Fruit fly (Drosophila melanogaster) whole organism, embryonic: ENCODE results near the gene CG14795.
A peak's percentile ranks its signal among the peaks of the same experiment; 100 is the strongest.

Experiments
- Atf6 ChIP-seq: fragments of 200-800 bp; sonication (Bioruptor generic); IDR thresholded peaks from 2 replicates; pipeline ENCODE4 v1.3.6; 2022; ENCODE audit warnings: missing biosample characterization, missing genetic modification characterization
- Bgb ChIP-seq: fragments of 200-800 bp; sonication (Bioruptor generic); IDR thresholded peaks from 2 replicates; pipeline ENCODE4 v1.3.6; 2022; ENCODE audit warnings: missing biosample characterization, missing genetic modification characterization; ENCODE audit not compliant: partially characterized antibody
- C15 ChIP-seq: fragments of 200-800 bp; sonication (Bioruptor generic); IDR thresholded peaks from 3 replicates; pipeline ENCODE4 v1.3.6; 2022; ENCODE audit warnings: missing biosample characterization, missing genetic modification characterization
- CG10267 ChIP-seq: fragments of 200-800 bp; sonication (Bioruptor generic); optimal IDR thresholded peaks from 2 replicates; lab custom pipeline; 2018; ENCODE audit warnings: missing biosample characterization, mild to moderate bottlenecking, missing genetic modification characterization, moderate library complexity
- CG12659 ChIP-seq: fragments of 200-800 bp; sonication (Bioruptor generic); optimal IDR thresholded peaks from 3 replicates; lab custom pipeline; 2017; ENCODE audit warnings: mild to moderate bottlenecking, missing biosample characterization, missing genetic modification reagents, missing genetic modification characterization
- CG13296 ChIP-seq: fragments of 200-800 bp; sonication (Bioruptor generic); optimal IDR thresholded peaks from 3 replicates; lab custom pipeline; 2018; ENCODE audit warnings: missing biosample characterization, mild to moderate bottlenecking, missing genetic modification characterization
- CG14710 ChIP-seq: fragments of 200-800 bp; sonication (Bioruptor generic); optimal IDR thresholded peaks from 3 replicates; lab custom pipeline; 2019; ENCODE audit warnings: missing biosample characterization, mild to moderate bottlenecking, missing genetic modification characterization, moderate library complexity
- CG14860 ChIP-seq: fragments of 200-800 bp; sonication (Bioruptor generic); IDR thresholded peaks from 3 replicates; pipeline ENCODE4 v1.3.6; 2022; ENCODE audit warnings: missing biosample characterization, missing genetic modification characterization; ENCODE audit not compliant: partially characterized antibody
- CG15601 ChIP-seq: fragments of 200-800 bp; sonication (Bioruptor generic); optimal IDR thresholded peaks from 3 replicates; lab custom pipeline; 2019; ENCODE audit warnings: missing biosample characterization, mild to moderate bottlenecking, missing genetic modification characterization, moderate library complexity
- CG1603 ChIP-seq: fragments of 200-800 bp; sonication (Bioruptor generic); optimal IDR thresholded peaks from 2 replicates; lab custom pipeline; 2019; ENCODE audit warnings: missing biosample characterization, mild to moderate bottlenecking, missing genetic modification characterization, moderate library complexity
- CG16863 ChIP-seq: fragments of 200-800 bp; sonication (Bioruptor generic); optimal IDR thresholded peaks from 3 replicates; lab custom pipeline; 2016; ENCODE audit warnings: missing biosample characterization, missing genetic modification characterization
- CG17829 ChIP-seq: fragments of 200-800 bp; optimal IDR thresholded peaks from 2 replicates; lab custom pipeline; 2019; ENCODE audit warnings: missing biosample characterization, mild to moderate bottlenecking, missing genetic modification characterization, moderate library complexity
- CG18619 ChIP-seq: fragments of 200-800 bp; sonication (Bioruptor generic); optimal IDR thresholded peaks from 3 replicates; lab custom pipeline; 2017; ENCODE audit warnings: missing biosample characterization, mild to moderate bottlenecking, missing genetic modification characterization
- CG31388 ChIP-seq: fragments of 200-800 bp; sonication (Bioruptor generic); optimal IDR thresholded peaks from 2 replicates; lab custom pipeline; 2016; ENCODE audit warnings: missing biosample characterization, missing genetic modification characterization
- CG3726 ChIP-seq: fragments of 200-800 bp; sonication (Bioruptor generic); IDR thresholded peaks from 3 replicates; pipeline ENCODE4, ENCODE4 v1.3.6; 2022; ENCODE audit warnings: missing biosample characterization, missing genetic modification characterization
- CG3847 ChIP-seq: fragments of 200-800 bp; sonication (Bioruptor generic); IDR thresholded peaks from 2 replicates; pipeline ENCODE4 v1.3.6; 2022; ENCODE audit warnings: missing biosample characterization, missing genetic modification characterization
- CG42726 ChIP-seq: fragments of 200-800 bp; sonication (Bioruptor generic); IDR thresholded peaks from 2 replicates; pipeline ENCODE4 v1.3.6; 2022; ENCODE audit warnings: missing biosample characterization, missing genetic modification characterization; ENCODE audit not compliant: partially characterized antibody
- CG4854 ChIP-seq: fragments of 200-800 bp; sonication (Bioruptor generic); optimal IDR thresholded peaks from 2 replicates; lab custom pipeline; 2016; ENCODE audit warnings: missing biosample characterization, missing genetic modification characterization, inconsistent platforms
- CG7963 ChIP-seq: fragments of 200-800 bp; sonication (Bioruptor generic); IDR thresholded peaks from 3 replicates; pipeline ENCODE4 v1.3.6; 2022; ENCODE audit warnings: missing biosample characterization, missing genetic modification characterization; ENCODE audit not compliant: partially characterized antibody
- CG9797 ChIP-seq: fragments of 200-800 bp; sonication (Bioruptor generic); optimal IDR thresholded peaks from 3 replicates; lab custom pipeline; 2018; ENCODE audit warnings: missing biosample characterization, mild to moderate bottlenecking, missing genetic modification characterization
- CHES-1-like ChIP-seq: fragments of 200-800 bp; sonication (Bioruptor generic); optimal IDR thresholded peaks from 2 replicates; lab custom pipeline; 2016; ENCODE audit warnings: missing biosample characterization, missing genetic modification characterization
- Dek ChIP-seq: fragments of 200-800 bp; sonication (Bioruptor generic); optimal IDR thresholded peaks from 3 replicates; lab custom pipeline; 2019; ENCODE audit warnings: missing biosample characterization, mild to moderate bottlenecking, missing genetic modification characterization, moderate library complexity
- Dll ChIP-seq: fragments of 200-800 bp; sonication (Bioruptor generic); IDR thresholded peaks from 4 replicates; pipeline ENCODE4 v1.3.6; 2022; ENCODE audit warnings: missing biosample characterization, missing genetic modification characterization; ENCODE audit not compliant: partially characterized antibody
- Ets97D ChIP-seq: fragments of 200-800 bp; sonication (Bioruptor generic); optimal IDR thresholded peaks from 3 replicates; lab custom pipeline; 2016; ENCODE audit warnings: missing biosample characterization, missing genetic modification characterization
- H15 ChIP-seq: fragments of 200-800 bp; sonication (Bioruptor generic); IDR thresholded peaks from 3 replicates; pipeline ENCODE4 v1.3.6; 2022; ENCODE audit warnings: missing biosample characterization, missing genetic modification characterization
- Hr3 ChIP-seq: fragments of 200-800 bp; sonication (Bioruptor generic); optimal IDR thresholded peaks from 3 replicates; lab custom pipeline; 2016; ENCODE audit warnings: missing biosample characterization, missing genetic modification characterization
- Opbp ChIP-seq: fragments of 200-800 bp; sonication (Bioruptor generic); IDR thresholded peaks from 3 replicates; pipeline ENCODE4 v1.3.6; 2022; ENCODE audit warnings: missing biosample characterization, missing genetic modification characterization; ENCODE audit not compliant: partially characterized antibody
- Optix ChIP-seq: fragments of 200-800 bp; sonication (Bioruptor generic); IDR thresholded peaks from 3 replicates; pipeline ENCODE4 v1.3.6; 2022; ENCODE audit warnings: missing biosample characterization, missing genetic modification characterization
- Ravus ChIP-seq: fragments of 200-800 bp; sonication (Bioruptor generic); IDR thresholded peaks from 2 replicates; pipeline ENCODE4 v1.3.6; 2022; ENCODE audit warnings: missing biosample characterization, missing genetic modification characterization
- Xrp1 ChIP-seq: fragments of 200-800 bp; sonication (Bioruptor generic); IDR thresholded peaks from 2 replicates; pipeline ENCODE4 v1.3.6; 2022; ENCODE audit warnings: missing biosample characterization, missing genetic modification characterization
- YL-1 ChIP-seq: fragments of 200-800 bp; sonication (Bioruptor generic); optimal IDR thresholded peaks from 3 replicates; lab custom pipeline; 2017; ENCODE audit warnings: missing biosample characterization, mild to moderate bottlenecking, missing genetic modification characterization
- ato ChIP-seq: fragments of 200-800 bp; sonication (Bioruptor generic); IDR thresholded peaks from 2 replicates; pipeline ENCODE4 v1.3.6; 2022; ENCODE audit warnings: missing biosample characterization, missing genetic modification characterization; ENCODE audit not compliant: partially characterized antibody
- az2 ChIP-seq: fragments of 200-800 bp; sonication (Bioruptor generic); optimal IDR thresholded peaks from 3 replicates; lab custom pipeline; 2016; ENCODE audit warnings: missing biosample characterization, missing genetic modification characterization
- cato ChIP-seq: fragments of 200-800 bp; sonication (Bioruptor generic); optimal IDR thresholded peaks from 2 replicates; lab custom pipeline; 2016; ENCODE audit warnings: missing biosample characterization, missing genetic modification characterization, borderline replicate concordance
- chinmo ChIP-seq: fragments of 200-800 bp; sonication (Bioruptor generic); IDR thresholded peaks from 4 replicates; pipeline ENCODE4 v1.3.6; 2022; ENCODE audit warnings: missing biosample characterization, missing genetic modification characterization; ENCODE audit not compliant: partially characterized antibody
- cwo ChIP-seq: fragments of 200-800 bp; sonication (Bioruptor generic); optimal IDR thresholded peaks from 3 replicates; lab custom pipeline; 2017; ENCODE audit warnings: missing biosample characterization, missing genetic modification characterization, mild to moderate bottlenecking, moderate library complexity, missing genetic modification reagents
- dm ChIP-seq: fragments of 200-800 bp; sonication (Bioruptor generic); optimal IDR thresholded peaks from 3 replicates; lab custom pipeline; 2016; ENCODE audit warnings: missing biosample characterization, missing genetic modification characterization
- dysf ChIP-seq: fragments of 200-800 bp; sonication (Bioruptor generic); IDR thresholded peaks from 3 replicates; pipeline ENCODE4 v1.3.6; 2022; ENCODE audit warnings: missing biosample characterization, missing genetic modification characterization
- gro ChIP-seq: fragments of 200-800 bp; sonication (Bioruptor generic); optimal IDR thresholded peaks from 2 replicates; lab custom pipeline; 2016; ENCODE audit warnings: missing biosample characterization, missing genetic modification characterization
- knrl ChIP-seq: fragments of 200-800 bp; sonication (Bioruptor generic); IDR thresholded peaks from 3 replicates; pipeline ENCODE4 v1.3.6; 2022; ENCODE audit warnings: missing biosample characterization, missing genetic modification characterization; ENCODE audit not compliant: partially characterized antibody
- lilli ChIP-seq: fragments of 200-800 bp; sonication (Bioruptor generic); optimal IDR thresholded peaks from 3 replicates; lab custom pipeline; 2016; ENCODE audit warnings: missing biosample characterization, missing genetic modification characterization
- nerfin-2 ChIP-seq: fragments of 200-800 bp; sonication (Bioruptor generic); IDR thresholded peaks from 2 replicates; pipeline ENCODE4 v1.3.6; 2022; ENCODE audit warnings: missing biosample characterization, missing genetic modification characterization; ENCODE audit not compliant: partially characterized antibody
- phol ChIP-seq: fragments of 200-800 bp; sonication (Bioruptor generic); optimal IDR thresholded peaks from 3 replicates; lab custom pipeline; 2018; ENCODE audit warnings: missing biosample characterization, mild to moderate bottlenecking, missing genetic modification characterization, moderate library complexity
- pzg ChIP-seq: fragments of 200-800 bp; sonication (Bioruptor generic); optimal IDR thresholded peaks from 3 replicates; lab custom pipeline; 2018; ENCODE audit warnings: missing biosample characterization, mild to moderate bottlenecking, missing genetic modification characterization, moderate library complexity
- sens ChIP-seq: fragments of 200-800 bp; sonication (Bioruptor generic); peaks from one replicate; lab custom pipeline; 2016; ENCODE audit warnings: missing biosample characterization, missing genetic modification characterization
- shn ChIP-seq: fragments of 200-800 bp; sonication (Bioruptor generic); optimal IDR thresholded peaks from 3 replicates; lab custom pipeline; 2016; ENCODE audit warnings: missing biosample characterization, missing genetic modification characterization
- stwl ChIP-seq: fragments of 200-800 bp; sonication (Bioruptor generic); optimal IDR thresholded peaks from 3 replicates; lab custom pipeline; 2018; ENCODE audit warnings: missing biosample characterization, mild to moderate bottlenecking, missing genetic modification characterization, moderate library complexity
- ttk ChIP-seq: fragments of 200-800 bp; sonication (Bioruptor generic); IDR thresholded peaks from 2 replicates; pipeline ENCODE4 v2.1.2; 2022; ENCODE audit warnings: missing biosample characterization, missing genetic modification characterization
- zen ChIP-seq: fragments of 200-800 bp; sonication (Bioruptor generic); optimal IDR thresholded peaks from 3 replicates; lab custom pipeline; 2018; ENCODE audit warnings: missing biosample characterization, mild to moderate bottlenecking, missing genetic modification characterization, moderate library complexity
- zfh2 ChIP-seq: fragments of 200-800 bp; sonication (Bioruptor generic); optimal IDR thresholded peaks from 2 replicates; lab custom pipeline; 2016; ENCODE audit warnings: missing biosample characterization, missing genetic modification characterization

Gene CG14795

dm6 chrX:1464033-1464432 lies 48.6 kb downstream of the CG14795 start, which contains the start of gene Ns3:
Ns3 (minus strand) TSS chrX:1464220.
- TF ChIP-seq phol (tag; lab: Kevin White, UChicago), result peak; percentile 27
- TF ChIP-seq cato, result no peak
- TF ChIP-seq YL-1 (GFP tag; lab: Kevin White, UChicago), result peak; percentile 63
- peak; percentile 92 for TF ChIP-seq Bgb
- TF ChIP-seq Xrp1 (GFP tag; lab: Robert Waterston, UW), result no peak
- no peak for TF ChIP-seq H15 (GFP tag; lab: Robert Waterston, UW)
- peak; percentile 64 for TF ChIP-seq sens (GFP tag; lab: Kevin White, UChicago)
- no peak for TF ChIP-seq CG31388 (GFP tag; lab: Kevin White, UChicago)
- TF ChIP-seq CG17829 (tag; lab: Kevin White, UChicago), result peak; percentile 18
- TF ChIP-seq CG16863 (GFP tag; lab: Kevin White, UChicago), result no peak
- TF ChIP-seq Ets97D, result peak; percentile 2
- TF ChIP-seq chinmo (GFP tag; lab: Robert Waterston, UW), result peak; percentile 88
- peak; percentile 82 for TF ChIP-seq nerfin-2
- TF ChIP-seq CG15601, result no peak
- TF ChIP-seq cwo (GFP tag; lab: Kevin White, UChicago), result peak; percentile 54
- no peak for TF ChIP-seq zen (tag; lab: Kevin White, UChicago)
- peak; percentile 76 for TF ChIP-seq CG1603 (tag; lab: Kevin White, UChicago)
- TF ChIP-seq CG4854 (GFP tag; lab: Kevin White, UChicago), result no peak
- no peak for TF ChIP-seq CG13296 (GFP tag; lab: Kevin White, UChicago)
- TF ChIP-seq CG7963, result peak; percentile 91
- TF ChIP-seq az2 (GFP tag; lab: Kevin White, UChicago), result no peak
- TF ChIP-seq CHES-1-like (GFP tag; lab: Kevin White, UChicago), result no peak
- peak; percentile 10 for TF ChIP-seq gro (GFP tag; lab: Kevin White, UChicago)
- peak; percentile 15 for TF ChIP-seq CG12659 (GFP tag; lab: Kevin White, UChicago)
- no peak for TF ChIP-seq CG18619 (GFP tag; lab: Kevin White, UChicago)
- TF ChIP-seq pzg, result peak; percentile 87
- TF ChIP-seq Opbp (GFP tag; lab: Robert Waterston, UW), result peak; percentile 86
- TF ChIP-seq Ravus (GFP tag; lab: Robert Waterston, UW), result no peak
- TF ChIP-seq CG10267 (tag; lab: Kevin White, UChicago), result peak; percentile 48
- TF ChIP-seq Optix, result no peak
- no peak for TF ChIP-seq Dek (tag; lab: Kevin White, UChicago)
- peak; percentile 93 for TF ChIP-seq dm (GFP tag; lab: Kevin White, UChicago)
- no peak for TF ChIP-seq zfh2 (GFP tag; lab: Kevin White, UChicago)
- no peak for TF ChIP-seq CG3726 (GFP tag; lab: Robert Waterston, UW)
- TF ChIP-seq stwl (tag; lab: Kevin White, UChicago), result peak; percentile 62
- TF ChIP-seq CG14710, result peak; percentile 50
- TF ChIP-seq knrl (GFP tag; lab: Robert Waterston, UW), result peak; percentile 71; the same call in 2 of the 3 replicates
- TF ChIP-seq lilli (GFP tag; lab: Kevin White, UChicago), result no peak
- peak; percentile 32; the same call in 1 of the 2 replicates for TF ChIP-seq CG3847
- no peak for TF ChIP-seq Atf6 (GFP tag; lab: Robert Waterston, UW)
- peak; percentile 85 for TF ChIP-seq Dll (GFP tag; lab: Robert Waterston, UW)
- TF ChIP-seq C15 (GFP tag; lab: Robert Waterston, UW), result no peak
- no peak for TF ChIP-seq ttk
- TF ChIP-seq CG9797, result peak; percentile 28
- TF ChIP-seq CG14860 (GFP tag; lab: Robert Waterston, UW), result peak; percentile 84
- TF ChIP-seq ato (GFP tag; lab: Robert Waterston, UW), result peak; percentile 87
- TF ChIP-seq CG42726 (GFP tag; lab: Robert Waterston, UW), result peak; percentile 71; the same call in 1 of the 2 replicates
- TF ChIP-seq shn (GFP tag; lab: Kevin White, UChicago), result no peak
- no peak for TF ChIP-seq dysf (GFP tag; lab: Robert Waterston, UW)
- no peak for TF ChIP-seq Hr3
